Fruit fly (Drosophila melanogaster): ENCODE results near the gene Pex12.

Gene Pex12

DNA sequence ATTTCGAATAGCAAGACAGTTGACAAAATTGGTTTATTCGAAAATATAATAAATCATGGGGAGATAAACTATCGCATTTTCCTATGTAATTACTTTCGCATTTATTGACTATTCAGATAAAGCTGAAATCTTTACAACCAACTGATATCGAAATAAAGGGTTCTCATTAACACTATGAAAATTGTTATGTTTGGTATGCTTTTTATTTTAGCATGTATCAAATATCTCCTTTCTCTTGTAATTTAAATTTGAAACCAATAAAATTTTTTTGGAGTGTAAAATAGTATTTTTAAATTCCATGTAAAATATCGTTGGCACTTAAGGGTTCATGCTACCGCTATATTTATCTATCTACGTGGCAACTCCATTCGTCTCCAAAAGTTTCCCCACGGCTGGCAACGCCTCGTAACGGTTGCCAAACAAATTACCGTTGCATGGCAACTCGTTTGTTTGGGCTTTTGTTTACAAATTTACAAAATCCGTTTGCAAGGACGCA, 39.3 kb downstream of the Pex12 start, which contains the start of gene CG13949 (continued):
- TF ChIP-seq CHES-1-like (GFP tag; optimal IDR thresholded peaks at IDR 0.05) (peak; percentile 33), esg (GFP tag; conservative IDR thresholded peaks at IDR 0.05) (peak; percentile 44; the same call in 1 of the 2 replicates), dan (GFP tag; IDR thresholded peaks at IDR 0.05) (no peak), sqz (GFP tag; optimal IDR thresholded peaks at IDR 0.05) (no peak), ems (GFP tag; optimal IDR thresholded peaks at IDR 0.05) (peak; percentile 31), CG9797 (GFP tag; optimal IDR thresholded peaks at IDR 0.05) (no peak), B-H1 (GFP tag; IDR thresholded peaks at IDR 0.05) (peak; percentile 73), ara (GFP tag; IDR thresholded peaks at IDR 0.05) (peak; percentile 49; the same call in 1 of the 2 replicates), twi (tag; optimal IDR thresholded peaks at IDR 0.05) (peak; percentile 19), NFAT (GFP tag; IDR thresholded peaks at IDR 0.05) (peak; percentile 79), CG15696 (tag; optimal IDR thresholded peaks at IDR 0.05) (peak; percentile 15), CG3065 (GFP tag; optimal IDR thresholded peaks at IDR 0.05) (no peak), CrebB (tag; optimal IDR thresholded peaks at IDR 0.05) (peak; percentile 50), CG12299 (tag; optimal IDR thresholded peaks at IDR 0.05) (peak; percentile 56), emc (GFP tag; optimal IDR thresholded peaks at IDR 0.05) (no peak), hkb (optimal IDR thresholded peaks at IDR 0.05) (peak; percentile 63), hkb (GFP tag; IDR thresholded peaks at IDR 0.05) (peak; percentile 85), ftz-f1 (GFP tag; optimal IDR thresholded peaks at IDR 0.05) (no peak), ttk (GFP tag; IDR thresholded peaks at IDR 0.05) (peak; percentile 80), ewg (GFP tag; optimal IDR thresholded peaks at IDR 0.05) (peak; percentile 35), ci (GFP tag; IDR thresholded peaks at IDR 0.05) (peak; percentile 61), ranshi (GFP tag; IDR thresholded peaks at IDR 0.05) (peak; percentile 78), Xbp1 (GFP tag; optimal IDR thresholded peaks at IDR 0.05) (peak; percentile 65), Optix (GFP tag; IDR thresholded peaks at IDR 0.05) (no peak), CG11560 (tag; IDR thresholded peaks at IDR 0.05) (0 out of 3 replicates have a peak, but pooled peaks have one; percentile 47), Camta (GFP tag; optimal IDR thresholded peaks at IDR 0.05) (peak; percentile 4), sisA (GFP tag; IDR thresholded peaks at IDR 0.05) (peak; percentile 59), repo (GFP tag; optimal IDR thresholded peaks at IDR 0.05) (no peak), CG18764 (GFP tag; optimal IDR thresholded peaks at IDR 0.05) (peak; percentile 10), CG6272 (GFP tag; IDR thresholded peaks at IDR 0.05) (peak; percentile 72), CG10267 (tag; optimal IDR thresholded peaks at IDR 0.05) (peak; percentile 72), aop (GFP tag; IDR thresholded peaks at IDR 0.05) (no peak), CG7372 (GFP tag; IDR thresholded peaks at IDR 0.05) (peak; percentile 56; the same call in 1 of the 2 replicates), dimm (GFP tag; IDR thresholded peaks at IDR 0.05) (no peak), CG10979 (tag; optimal IDR thresholded peaks at IDR 0.05) (peak; percentile 53), CG7745 (tag; optimal IDR thresholded peaks at IDR 0.05) (peak; percentile 38), peb (GFP tag; IDR thresholded peaks at IDR 0.05) (peak; percentile 32; the same call in 1 of the 2 replicates), CG15601 (tag; optimal IDR thresholded peaks at IDR 0.05) (peak; percentile 52), mam (GFP tag; optimal IDR thresholded peaks at IDR 0.05) (peak; percentile 65), disco-r (GFP tag; optimal IDR thresholded peaks at IDR 0.05) (peak; percentile 47), ab (GFP tag; optimal IDR thresholded peaks at IDR 0.05) (no peak), CG12104 (GFP tag; optimal IDR thresholded peaks at IDR 0.05) (peak; percentile 31), tin (GFP tag; optimal IDR thresholded peaks at IDR 0.05) (peak; percentile 47), Oli (tag; optimal IDR thresholded peaks at IDR 0.05) (peak; percentile 15), pho (GFP tag; optimal IDR thresholded peaks at IDR 0.05) (peak; percentile 66), NC2α (GFP tag; optimal IDR thresholded peaks at IDR 0.05) (no peak), btn (GFP tag; optimal IDR thresholded peaks at IDR 0.05) (no peak), CG18619 (GFP tag; optimal IDR thresholded peaks at IDR 0.05) (peak; percentile 6), jing (GFP tag; optimal IDR thresholded peaks at IDR 0.05) (no peak), gcm (GFP tag; optimal IDR thresholded peaks at IDR 0.05) (peak; percentile 64), Asciz (GFP tag; optimal IDR thresholded peaks at IDR 0.05) (peak; percentile 32), CG9932 (GFP tag; IDR thresholded peaks at IDR 0.05) (peak; percentile 87)
